Fruit fly (Drosophila melanogaster) whole organism, embryonic: Measurements from ENCODE around the gene ssp7.
A peak's percentile ranks its signal among the peaks of the same experiment; 100 is the strongest.
"Not testable (repeated sequence)": the region's sequence is repeated elsewhere in the genome, so short reads cannot be mapped to it uniquely, and the experiment has no call there.

Experiments used
- Awh ChIP-seq: fragments of 200-800 bp; sonication (Bioruptor generic); IDR thresholded peaks from 2 replicates; pipeline ENCODE4, ENCODE4 v1.3.6; 2022; ENCODE audit warnings: missing biosample characterization, missing genetic modification characterization
- BEAF-32 ChIP-seq: fragments of 200-800 bp; sonication (Bioruptor generic); optimal IDR thresholded peaks from 3 replicates; lab custom pipeline; 2017; ENCODE audit warnings: missing biosample characterization, missing genetic modification characterization, mild to moderate bottlenecking, moderate library complexity, missing genetic modification reagents
- CG10979 ChIP-seq: fragments of 200-800 bp; sonication (Bioruptor generic); optimal IDR thresholded peaks from 2 replicates; lab custom pipeline; 2018; ENCODE audit warnings: missing biosample characterization, mild to moderate bottlenecking, missing genetic modification characterization, moderate library complexity
- CG11085 ChIP-seq: fragments of 200-800 bp; sonication (Bioruptor generic); IDR thresholded peaks from 2 replicates; pipeline ENCODE4 v1.3.6; 2022; ENCODE audit warnings: missing biosample characterization, missing genetic modification characterization
- CG13775 ChIP-seq: fragments of 200-800 bp; sonication (Bioruptor generic); optimal IDR thresholded peaks from 3 replicates; lab custom pipeline; 2017; ENCODE audit warnings: missing biosample characterization, mild to moderate bottlenecking, missing genetic modification characterization
- CG14014 ChIP-seq: fragments of 200-800 bp; sonication (Bioruptor generic); IDR thresholded peaks from 2 replicates; pipeline ENCODE4 v1.3.6; 2022; ENCODE audit warnings: missing biosample characterization, missing genetic modification characterization
- CG16813 ChIP-seq: fragments of 200-800 bp; sonication (Bioruptor generic); IDR thresholded peaks from 3 replicates; pipeline ENCODE4 v1.3.6; 2022; ENCODE audit warnings: missing biosample characterization, missing genetic modification characterization; ENCODE audit not compliant: partially characterized antibody
- CG16863 ChIP-seq: fragments of 200-800 bp; sonication (Bioruptor generic); optimal IDR thresholded peaks from 3 replicates; lab custom pipeline; 2016; ENCODE audit warnings: missing biosample characterization, missing genetic modification characterization
- CG17568 ChIP-seq: fragments of 200-800 bp; sonication (Bioruptor generic); optimal IDR thresholded peaks from 2 replicates; lab custom pipeline; 2018; ENCODE audit warnings: missing biosample characterization, mild to moderate bottlenecking, missing genetic modification characterization, moderate library complexity
- CG17829 ChIP-seq: fragments of 200-800 bp; optimal IDR thresholded peaks from 2 replicates; lab custom pipeline; 2019; ENCODE audit warnings: missing biosample characterization, mild to moderate bottlenecking, missing genetic modification characterization, moderate library complexity
- CG32532 ChIP-seq: fragments of 200-800 bp; sonication (Bioruptor generic); IDR thresholded peaks from 2 replicates; pipeline ENCODE4 v1.3.6; 2022; ENCODE audit warnings: missing biosample characterization, missing genetic modification characterization
- CG34376 ChIP-seq: fragments of 200-800 bp; sonication (Bioruptor generic); optimal IDR thresholded peaks from 2 replicates; lab custom pipeline; 2018; ENCODE audit warnings: missing biosample characterization, mild to moderate bottlenecking, missing genetic modification characterization
- CG4360 ChIP-seq: fragments of 200-800 bp; sonication (Bioruptor generic); IDR thresholded peaks from 2 replicates; pipeline ENCODE4 v1.3.6; 2022; ENCODE audit warnings: missing biosample characterization, missing genetic modification characterization
- CG4730 ChIP-seq: fragments of 200-800 bp; sonication (Bioruptor generic); IDR thresholded peaks from 2 replicates; pipeline ENCODE4 v1.3.6; 2022; ENCODE audit warnings: missing biosample characterization, missing genetic modification characterization
- CG6654 ChIP-seq: fragments of 200-800 bp; sonication (Bioruptor generic); optimal IDR thresholded peaks from 2 replicates; lab custom pipeline; 2017; ENCODE audit warnings: missing biosample characterization, mild to moderate bottlenecking, missing genetic modification characterization
- CrebB ChIP-seq: fragments of 200-800 bp; sonication (Bioruptor generic); optimal IDR thresholded peaks from 3 replicates; lab custom pipeline; 2018; ENCODE audit warnings: missing biosample characterization, mild to moderate bottlenecking, missing genetic modification characterization
- Dfd ChIP-seq, 2 experiments: fragments of >200 bp; optimal IDR thresholded peaks; 2 replicates each; lab custom pipeline; 2017; ENCODE audit warnings: missing biosample characterization in 2 of 2, missing genetic modification characterization in 2 of 2
- Dll ChIP-seq: fragments of 200-800 bp; sonication (Bioruptor generic); IDR thresholded peaks from 4 replicates; pipeline ENCODE4 v1.3.6; 2022; ENCODE audit warnings: missing biosample characterization, missing genetic modification characterization; ENCODE audit not compliant: partially characterized antibody
- Dref ChIP-seq: fragments of 200-800 bp; sonication (Bioruptor generic); IDR thresholded peaks from 2 replicates; pipeline ENCODE4 v1.3.6; 2022; ENCODE audit warnings: missing biosample characterization, missing genetic modification characterization
- Drgx ChIP-seq: fragments of 200-800 bp; sonication (Bioruptor generic); IDR thresholded peaks from 2 replicates; pipeline ENCODE4 v1.3.6; 2022; ENCODE audit warnings: missing biosample characterization, missing genetic modification characterization
- Fer3 ChIP-seq: fragments of 200-800 bp; sonication (Bioruptor generic); optimal IDR thresholded peaks from 2 replicates; lab custom pipeline; 2018; ENCODE audit warnings: missing biosample characterization, mild to moderate bottlenecking, missing genetic modification characterization, moderate library complexity
- Gug ChIP-seq: fragments of 200-800 bp; sonication (Bioruptor generic); IDR thresholded peaks from 4 replicates; pipeline ENCODE4 v1.3.6; 2022; ENCODE audit warnings: missing biosample characterization, missing genetic modification characterization
- MTF-1 ChIP-seq: fragments of 200-800 bp; sonication (Bioruptor generic); optimal IDR thresholded peaks from 2 replicates; lab custom pipeline; 2018; ENCODE audit warnings: missing biosample characterization, mild to moderate bottlenecking, missing genetic modification characterization, borderline replicate concordance
- Mes4 ChIP-seq: fragments of 200-800 bp; sonication (Bioruptor generic); optimal IDR thresholded peaks from 2 replicates; lab custom pipeline; 2016; ENCODE audit warnings: missing biosample characterization, missing genetic modification characterization
- Stat92E ChIP-seq, 3 experiments: fragments of >200 bp in 2 of 3; fragments of 200-800 bp in 1 of 3; sonication (Bioruptor generic) in 1 of 3; optimal IDR thresholded peaks; 2 replicates each; lab custom pipeline; 2017 to 2019; ENCODE audit warnings: missing biosample characterization in 3 of 3, missing genetic modification characterization in 3 of 3, mild to moderate bottlenecking in 1 of 3, moderate library complexity in 1 of 3
- Vsx1 ChIP-seq: fragments of 200-800 bp; sonication (Bioruptor generic); optimal IDR thresholded peaks from 2 replicates; lab custom pipeline; 2017; ENCODE audit warnings: missing biosample characterization, mild to moderate bottlenecking, missing genetic modification characterization, missing genetic modification reagents
- ato ChIP-seq: fragments of 200-800 bp; sonication (Bioruptor generic); IDR thresholded peaks from 2 replicates; pipeline ENCODE4 v1.3.6; 2022; ENCODE audit warnings: missing biosample characterization, missing genetic modification characterization; ENCODE audit not compliant: partially characterized antibody
- caup ChIP-seq: fragments of 200-800 bp; sonication (Bioruptor generic); optimal IDR thresholded peaks from 3 replicates; lab custom pipeline; 2017; ENCODE audit warnings: missing biosample characterization, mild to moderate bottlenecking, missing genetic modification characterization, moderate library complexity; ENCODE audit not compliant: severe bottlenecking
- crc ChIP-seq: fragments of 200-800 bp; sonication (Bioruptor generic); optimal IDR thresholded peaks from 2 replicates; lab custom pipeline; 2016; ENCODE audit warnings: missing biosample characterization, missing genetic modification characterization
- cwo ChIP-seq: fragments of 200-800 bp; sonication (Bioruptor generic); optimal IDR thresholded peaks from 3 replicates; lab custom pipeline; 2017; ENCODE audit warnings: missing biosample characterization, missing genetic modification characterization, mild to moderate bottlenecking, moderate library complexity, missing genetic modification reagents
- exex ChIP-seq: fragments of 200-800 bp; sonication (Bioruptor generic); optimal IDR thresholded peaks from 4 replicates; lab custom pipeline; 2018; ENCODE audit warnings: missing biosample characterization, mild to moderate bottlenecking, missing genetic modification characterization, moderate library complexity
- gcm ChIP-seq: fragments of 200-800 bp; sonication (Bioruptor generic); optimal IDR thresholded peaks from 2 replicates; lab custom pipeline; 2019; ENCODE audit warnings: missing biosample characterization, mild to moderate bottlenecking, missing genetic modification characterization, moderate library complexity
- grn ChIP-seq: fragments of 200-800 bp; sonication (Bioruptor generic); optimal IDR thresholded peaks from 3 replicates; lab custom pipeline; 2017; ENCODE audit warnings: missing biosample characterization, missing genetic modification characterization
- klu ChIP-seq: fragments of 200-800 bp; sonication (Bioruptor generic); IDR thresholded peaks from 2 replicates; pipeline ENCODE4 v1.3.6; 2022; ENCODE audit warnings: missing biosample characterization, missing genetic modification characterization
- mirr ChIP-seq: fragments of 200-800 bp; sonication (Bioruptor generic); optimal IDR thresholded peaks from 3 replicates; lab custom pipeline; 2018; ENCODE audit warnings: missing biosample characterization, mild to moderate bottlenecking, missing genetic modification characterization
- nerfin-2 ChIP-seq: fragments of 200-800 bp; sonication (Bioruptor generic); IDR thresholded peaks from 2 replicates; pipeline ENCODE4 v1.3.6; 2022; ENCODE audit warnings: missing biosample characterization, missing genetic modification characterization; ENCODE audit not compliant: partially characterized antibody
- odd ChIP-seq: fragments of 200-800 bp; sonication (Bioruptor generic); optimal IDR thresholded peaks from 2 replicates; lab custom pipeline; 2017; ENCODE audit warnings: missing biosample characterization, mild to moderate bottlenecking, missing genetic modification characterization
- pros ChIP-seq: fragments of 200-800 bp; sonication (Bioruptor generic); optimal IDR thresholded peaks from 3 replicates; lab custom pipeline; 2019; ENCODE audit warnings: missing biosample characterization, mild to moderate bottlenecking, missing genetic modification characterization, moderate library complexity
- shn ChIP-seq: fragments of 200-800 bp; sonication (Bioruptor generic); optimal IDR thresholded peaks from 3 replicates; lab custom pipeline; 2016; ENCODE audit warnings: missing biosample characterization, missing genetic modification characterization
- sna ChIP-seq: fragments of 200-800 bp; sonication (Bioruptor generic); IDR thresholded peaks from 2 replicates; pipeline ENCODE4 v1.3.6; 2022; ENCODE audit warnings: missing biosample characterization, missing genetic modification characterization; ENCODE audit not compliant: partially characterized antibody
- sug ChIP-seq: fragments of 200-800 bp; optimal IDR thresholded peaks from 2 replicates; lab custom pipeline; 2019; ENCODE audit warnings: missing biosample characterization, mild to moderate bottlenecking, missing genetic modification characterization, moderate library complexity
- tna ChIP-seq: fragments of 200-800 bp; sonication (Bioruptor generic); IDR thresholded peaks from 2 replicates; pipeline ENCODE4 v1.3.6; 2022; ENCODE audit warnings: missing biosample characterization, missing genetic modification characterization; ENCODE audit not compliant: partially characterized antibody
- trem ChIP-seq: fragments of 200-800 bp; optimal IDR thresholded peaks from 3 replicates; lab custom pipeline; 2019; ENCODE audit warnings: missing biosample characterization, mild to moderate bottlenecking, missing genetic modification characterization, moderate library complexity
- yki ChIP-seq: fragments of >200 bp; optimal IDR thresholded peaks from 3 replicates; lab custom pipeline; 2018
- z ChIP-seq: fragments of 200-800 bp; sonication (Bioruptor generic); IDR thresholded peaks from 3 replicates; pipeline ENCODE4 v1.3.6; 2022; ENCODE audit warnings: missing biosample characterization, missing genetic modification characterization

The ssp7 gene

DNA sequence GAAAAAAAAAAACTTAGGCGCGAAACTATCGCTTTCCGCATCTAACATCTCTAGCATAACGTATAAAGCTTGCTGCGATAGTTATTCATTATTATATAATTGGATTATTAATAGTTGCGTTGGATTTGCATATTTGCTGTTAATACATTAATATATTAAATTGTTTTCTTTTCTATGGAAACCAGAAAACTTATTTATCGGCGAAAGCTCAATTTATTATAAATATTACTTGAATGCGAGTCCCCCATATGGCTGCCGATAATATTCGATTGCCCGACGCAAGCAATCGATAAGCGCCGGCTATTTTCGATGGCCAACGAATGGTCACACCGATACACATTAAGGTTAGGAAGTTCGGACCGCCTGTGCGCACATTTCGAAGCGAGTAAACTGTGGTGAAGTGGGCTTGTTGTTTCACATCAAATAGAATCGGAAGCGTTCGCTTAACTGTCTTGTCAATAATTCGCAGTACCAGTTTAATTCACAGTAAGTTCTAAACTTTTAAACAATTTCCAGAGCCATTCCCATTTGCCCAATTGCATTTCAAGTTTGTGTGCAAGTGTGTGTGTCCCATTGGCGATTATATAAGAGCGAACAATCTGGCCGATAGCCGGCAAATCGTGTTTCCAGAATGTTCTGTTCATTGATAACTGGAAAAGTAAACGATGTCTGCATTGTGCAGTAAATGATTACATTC lies 31.8 kb downstream of the ssp7 start, which contains the start of gene Hsp60A (continued):
- TF ChIP-seq CG14014 (GFP tag; lab: Robert Waterston, UW): 0 out of 2 replicates have a peak, but pooled peaks have one; percentile 27
- TF ChIP-seq CG6654 (GFP tag; lab: Kevin White, UChicago): no peak
- no peak for TF ChIP-seq CG4360 (GFP tag; lab: Robert Waterston, UW)
- TF ChIP-seq z: no peak
- no peak for TF ChIP-seq pros
- no peak for TF ChIP-seq CG11085 (GFP tag; lab: Robert Waterston, UW)
- TF ChIP-seq Awh (GFP tag; lab: Robert Waterston, UW): no peak
- TF ChIP-seq CG17829 (tag; lab: Kevin White, UChicago): peak; percentile 58
- TF ChIP-seq odd: no peak
- no peak for TF ChIP-seq Stat92E (GFP tag; optimal IDR thresholded peaks at IDR 0.05; lab: Kevin White, UChicago)
- TF ChIP-seq mirr: no peak
- TF ChIP-seq Fer3 (tag; lab: Kevin White, UChicago): peak; percentile 54
- no peak for TF ChIP-seq Vsx1 (GFP tag; lab: Kevin White, UChicago)
- TF ChIP-seq crc (GFP tag; lab: Kevin White, UChicago): no peak
- peak; percentile 48 for TF ChIP-seq CG13775
- TF ChIP-seq, all 482 proteins: peak for 214

DNA sequence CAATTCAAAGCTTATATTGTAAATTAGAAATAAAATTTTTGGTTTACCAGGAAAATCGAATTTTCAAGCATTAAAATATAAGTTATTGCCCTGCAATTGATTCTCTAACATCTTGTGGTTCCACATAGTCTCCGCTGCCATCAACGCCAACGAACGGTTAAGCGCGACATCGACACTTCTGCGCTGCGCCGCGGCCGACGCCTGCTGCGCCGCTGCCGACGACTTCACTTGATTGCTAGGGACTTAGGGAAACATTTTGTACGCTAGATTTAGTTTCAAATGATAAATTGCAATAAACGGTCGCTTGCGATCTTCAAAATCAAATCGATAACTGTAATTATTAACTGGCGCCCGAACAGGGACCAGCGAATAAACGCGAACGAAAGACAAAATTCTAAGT lies 44.1 kb downstream of the ssp7 start, which contains the start of gene CG42249:
CG42249 (plus strand) TSS at position 301 of the 400 bp plus-strand sequence.
- not testable (repeated sequence) for TF ChIP-seq nerfin-2 (GFP tag; lab: Robert Waterston, UW); CG16863; Dfd (GFP tag; optimal IDR thresholded peaks at IDR 0.05; lab: Kevin White, UChicago)

DNA sequence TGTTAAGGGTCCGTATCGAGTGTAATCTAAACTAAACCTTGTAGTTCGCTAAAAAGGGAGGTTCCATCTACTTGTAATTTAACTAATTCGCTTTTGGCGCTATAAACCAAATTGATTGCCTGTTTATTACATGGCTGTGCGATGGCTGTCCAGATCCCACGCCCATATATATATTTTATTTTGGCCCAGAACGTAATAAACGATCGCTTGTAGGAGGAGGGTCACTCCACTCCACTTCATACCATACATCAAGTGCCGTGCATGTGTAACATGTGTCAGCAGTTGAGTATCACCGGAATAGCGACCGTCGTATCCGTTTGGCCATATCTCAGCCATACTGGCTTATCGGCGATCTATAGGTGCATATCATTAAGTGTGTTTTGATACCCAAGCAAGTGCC lies 44.8 kb downstream of the ssp7 start:
- TF ChIP-seq cwo (GFP tag; lab: Kevin White, UChicago) (peak; percentile 48), sug (tag; lab: Kevin White, UChicago) (peak; percentile 51), mirr (peak; percentile 18), exex (peak; percentile 79), grn (GFP tag; lab: Kevin White, UChicago) (peak; percentile 30), CG4730 (no peak), CrebB (tag; lab: Kevin White, UChicago) (no peak), CG34376 (peak; percentile 81), CG10979 (tag; lab: Kevin White, UChicago) (no peak)

DNA sequence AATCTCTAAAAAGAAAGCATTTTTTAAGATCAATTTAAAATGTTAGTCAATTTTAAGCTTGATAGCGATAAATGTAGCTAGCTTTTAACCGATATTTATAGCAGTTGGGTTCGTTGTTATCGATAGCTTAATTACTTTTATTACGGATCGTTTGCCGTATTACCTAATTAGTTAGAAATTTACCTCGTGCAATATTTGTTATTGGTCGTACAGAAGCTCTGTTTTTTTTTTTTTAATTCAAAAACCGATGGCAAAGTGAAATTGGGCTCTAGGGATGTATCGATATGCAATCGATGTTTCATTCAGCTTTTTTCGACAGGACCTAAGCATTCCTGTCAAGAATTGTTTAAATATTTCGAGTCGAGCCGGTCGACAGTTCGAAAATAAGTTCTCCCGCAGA lies 47.9 kb downstream of the ssp7 start, which contains the start of gene CG2061:
CG2061 (plus strand) TSS at position 292 of the 400 bp plus-strand sequence.
- TF ChIP-seq ato (peak; percentile 46; the same call in 1 of the 2 replicates), BEAF-32 (peak; percentile 68), trem (tag; lab: Kevin White, UChicago) (no peak), caup (GFP tag; lab: Kevin White, UChicago) (no peak), Dref (peak; percentile 56), klu (GFP tag; lab: Robert Waterston, UW) (no peak), Drgx (GFP tag; lab: Robert Waterston, UW) (no peak), yki (lab: Kevin White, UChicago) (no peak), tna (GFP tag; lab: Robert Waterston, UW) (peak; percentile 72), gcm (no peak), shn (GFP tag; lab: Kevin White, UChicago) (no peak), sna (GFP tag; lab: Robert Waterston, UW) (peak; percentile 74), Mes4 (GFP tag; lab: Kevin White, UChicago) (no peak), Dll (peak; percentile 81), CG32532 (no peak), MTF-1 (GFP tag; lab: Kevin White, UChicago) (no peak), Gug (GFP tag; lab: Robert Waterston, UW) (no peak), CG17568 (no peak), CG16813 (peak; percentile 66; the same call in 2 of the 3 replicates)
